Fruit fly (Drosophila melanogaster): ENCODE measurements around the gene CG6873.

CG6873 gene

DNA sequence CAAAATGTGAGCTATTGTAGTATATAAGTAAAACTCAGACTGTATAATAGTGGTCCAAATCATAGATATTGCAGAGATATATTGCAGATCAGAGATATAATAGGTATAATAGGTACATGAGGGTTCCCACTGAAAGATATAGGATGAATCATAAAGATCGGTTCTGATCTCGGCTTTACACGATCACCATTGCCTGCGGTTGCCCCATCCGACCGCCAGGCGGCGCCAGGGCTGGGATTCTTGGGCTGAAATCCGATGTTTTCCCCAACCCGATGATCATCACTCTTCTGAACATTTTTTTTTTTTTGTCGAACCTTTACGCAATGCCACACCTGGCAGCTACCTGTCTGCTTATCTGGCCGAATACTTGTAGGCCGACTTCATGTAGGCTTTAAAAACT, 35.8 kb downstream of the CG6873 start:
- TF ChIP-seq noc (tag; optimal IDR thresholded peaks at IDR 0.05), result no peak

dm6 chrX:18702245-18702644, 37.5 kb downstream of the CG6873 start:
- no peak for TF ChIP-seq noc (tag; optimal IDR thresholded peaks at IDR 0.05)

dm6 chrX:18701752-18702151, 37.9 kb downstream of the CG6873 start:
- TF ChIP-seq noc (tag; optimal IDR thresholded peaks at IDR 0.05), result no peak

- no peak for TF ChIP-seq noc (tag; optimal IDR thresholded peaks at IDR 0.05)
Measured at dm6 chrX:18700586-18700985, 39.1 kb downstream of the CG6873 start.

- no peak for TF ChIP-seq noc (tag; optimal IDR thresholded peaks at IDR 0.05)
Measured at dm6 chrX:18699268-18700140, 40.2 kb downstream of the CG6873 start.

dm6 chrX:18695603-18696002, 44.1 kb downstream of the CG6873 start:
- no peak for TF ChIP-seq noc (tag; optimal IDR thresholded peaks at IDR 0.05)

DNA sequence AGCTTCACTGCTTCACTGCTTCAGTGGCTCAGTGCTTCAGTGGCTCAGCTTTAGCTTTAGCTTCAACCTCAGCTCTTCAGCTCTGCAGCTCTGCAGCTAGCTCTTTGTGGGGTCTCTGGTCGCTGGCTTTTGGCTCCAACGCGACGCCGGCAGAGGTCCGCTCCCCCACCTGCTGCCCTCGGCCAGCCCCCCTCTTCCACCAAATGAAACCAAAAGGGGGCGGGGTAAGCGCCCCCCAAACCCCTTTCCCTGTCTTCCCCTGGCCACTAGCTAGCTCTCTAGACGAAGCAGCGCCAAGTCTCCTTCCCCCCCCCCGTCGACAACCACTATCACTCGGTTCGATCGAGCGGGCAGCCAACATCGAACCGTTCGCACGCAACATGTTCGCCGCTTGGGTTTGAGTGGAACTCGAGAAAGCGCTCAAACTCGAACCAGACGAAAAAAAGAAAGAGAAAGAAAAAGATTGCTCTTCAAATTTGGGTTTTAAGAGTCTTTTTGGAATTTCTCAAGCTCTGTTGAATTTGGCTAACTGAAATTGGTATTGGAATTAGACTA, 46.7 kb downstream of the CG6873 start, which contains the start of gene Cyp18a1:
TSS of gene Cyp18a1 (minus strand) at position 95 of the 555 bp plus-strand sequence.
- TF ChIP-seq noc (tag; optimal IDR thresholded peaks at IDR 0.05), result no peak

Data from whole organism, larva.